Fruit fly (Drosophila melanogaster) whole organism, prepupa: ENCODE measurements around the gene abd-A.

ENCODE experiments used
- Blimp-1 ChIP-seq: fragments of 200-800 bp; sonication (Bioruptor generic); optimal IDR thresholded peaks from 3 replicates; lab custom pipeline; 2017; ENCODE audit warnings: missing biosample characterization, missing genetic modification characterization, mild to moderate bottlenecking, moderate library complexity, missing genetic modification reagents
- CG10631 ChIP-seq: fragments of 200-800 bp; sonication (Bioruptor generic); optimal IDR thresholded peaks from 2 replicates; lab custom pipeline; 2016; ENCODE audit warnings: missing biosample characterization, missing genetic modification characterization
- CG10669 ChIP-seq: fragments of 200-800 bp; sonication (Bioruptor generic); optimal IDR thresholded peaks from 3 replicates; lab custom pipeline; 2018; ENCODE audit warnings: missing biosample characterization, mild to moderate bottlenecking, missing genetic modification characterization, moderate library complexity
- CG11294 ChIP-seq: fragments of 200-800 bp; sonication (Bioruptor generic); IDR thresholded peaks from 2 replicates; pipeline ENCODE4 v1.3.6; 2022; ENCODE audit warnings: missing biosample characterization, missing genetic modification characterization
- CG11762 ChIP-seq: fragments of 200-800 bp; sonication (Bioruptor generic); optimal IDR thresholded peaks from 3 replicates; lab custom pipeline; 2016; ENCODE audit warnings: missing biosample characterization, missing genetic modification characterization; ENCODE audit not compliant: insufficient read depth
- CG11902 ChIP-seq: fragments of 200-800 bp; sonication (Bioruptor generic); optimal IDR thresholded peaks from 3 replicates; lab custom pipeline; 2016; ENCODE audit warnings: missing biosample characterization, missing genetic modification characterization
- CG1621 ChIP-seq: fragments of 200-800 bp; sonication (Bioruptor generic); optimal IDR thresholded peaks from 3 replicates; lab custom pipeline; 2018; ENCODE audit warnings: missing biosample characterization, mild to moderate bottlenecking, missing genetic modification characterization
- CG3032 ChIP-seq: fragments of 200-800 bp; optimal IDR thresholded peaks from 2 replicates; lab custom pipeline; 2019; ENCODE audit warnings: missing biosample characterization, mild to moderate bottlenecking, missing genetic modification characterization, moderate library complexity
- CG31627 ChIP-seq: fragments of 200-800 bp; sonication (Bioruptor generic); optimal IDR thresholded peaks from 3 replicates; lab custom pipeline; 2016; ENCODE audit warnings: missing biosample characterization, missing genetic modification characterization
- CG32006 ChIP-seq: fragments of 200-800 bp; sonication (Bioruptor generic); optimal IDR thresholded peaks from 3 replicates; lab custom pipeline; 2017; ENCODE audit warnings: missing biosample characterization, mild to moderate bottlenecking, missing genetic modification characterization
- CG34406 ChIP-seq: fragments of 200-800 bp; sonication (Bioruptor generic); optimal IDR thresholded peaks from 3 replicates; lab custom pipeline; 2016; ENCODE audit warnings: missing biosample characterization, missing genetic modification characterization
- CG3919 ChIP-seq: fragments of 200-800 bp; sonication (Bioruptor generic); optimal IDR thresholded peaks from 3 replicates; lab custom pipeline; 2016; ENCODE audit warnings: missing biosample characterization, missing genetic modification characterization
- CG4318 ChIP-seq: fragments of 200-800 bp; sonication (Bioruptor generic); optimal IDR thresholded peaks from 3 replicates; lab custom pipeline; 2017; ENCODE audit warnings: missing biosample characterization, mild to moderate bottlenecking, missing genetic modification characterization
- CG6163 ChIP-seq: fragments of 200-800 bp; sonication (Bioruptor generic); IDR thresholded peaks from 3 replicates; pipeline ENCODE4 v1.3.6; 2022; ENCODE audit warnings: missing biosample characterization, missing genetic modification characterization
- CG6276 ChIP-seq: fragments of 200-800 bp; sonication (Bioruptor generic); optimal IDR thresholded peaks from 2 replicates; lab custom pipeline; 2017; ENCODE audit warnings: missing biosample characterization, mild to moderate bottlenecking, missing genetic modification characterization
- CG6792 ChIP-seq: fragments of 200-800 bp; sonication (Bioruptor generic); optimal IDR thresholded peaks from 3 replicates; lab custom pipeline; 2016; ENCODE audit warnings: missing biosample characterization, missing genetic modification characterization
- CG6808 ChIP-seq: fragments of 200-800 bp; sonication (Bioruptor generic); optimal IDR thresholded peaks from 3 replicates; lab custom pipeline; 2017; ENCODE audit warnings: missing biosample characterization, missing genetic modification characterization, mild to moderate bottlenecking, moderate library complexity, missing genetic modification reagents
- CG6854 ChIP-seq: fragments of 200-800 bp; sonication (Bioruptor generic); optimal IDR thresholded peaks from 2 replicates; lab custom pipeline; 2017; ENCODE audit warnings: missing biosample characterization, mild to moderate bottlenecking, missing genetic modification characterization
- CG7368 ChIP-seq: fragments of 200-800 bp; sonication (Bioruptor generic); optimal IDR thresholded peaks from 3 replicates; lab custom pipeline; 2016; ENCODE audit warnings: missing biosample characterization, missing genetic modification characterization
- CG8119 ChIP-seq: fragments of 200-800 bp; sonication (Bioruptor generic); IDR thresholded peaks from 3 replicates; pipeline ENCODE4 v1.3.6; 2022; ENCODE audit warnings: missing biosample characterization, missing genetic modification characterization
- CG8632 ChIP-seq: fragments of 200-800 bp; sonication (Bioruptor generic); optimal IDR thresholded peaks from 3 replicates; lab custom pipeline; 2016; ENCODE audit warnings: missing biosample characterization, missing genetic modification characterization
- Eip75B ChIP-seq: fragments of 200-800 bp; sonication (Bioruptor generic); optimal IDR thresholded peaks from 3 replicates; lab custom pipeline; 2016; ENCODE audit warnings: missing biosample characterization, missing genetic modification characterization
- Eip78C ChIP-seq: fragments of 200-800 bp; sonication (Bioruptor generic); peaks from one replicate; lab custom pipeline; 2016; ENCODE audit warnings: missing biosample characterization, missing genetic modification characterization
- Eip93F ChIP-seq: fragments of 200-800 bp; sonication (Bioruptor generic); optimal IDR thresholded peaks from 2 replicates; lab custom pipeline; 2016; ENCODE audit warnings: missing biosample characterization, mild to moderate bottlenecking, missing genetic modification characterization
- Ets21C ChIP-seq: fragments of 200-800 bp; sonication (Bioruptor generic); optimal IDR thresholded peaks from 3 replicates; lab custom pipeline; 2016; ENCODE audit warnings: missing biosample characterization, missing genetic modification characterization
- Ets96B ChIP-seq: fragments of 200-800 bp; optimal IDR thresholded peaks from 2 replicates; lab custom pipeline; 2019; ENCODE audit warnings: missing biosample characterization, mild to moderate bottlenecking, missing genetic modification characterization, moderate library complexity
- Gug ChIP-seq: fragments of 200-800 bp; sonication (Bioruptor generic); IDR thresholded peaks from 2 replicates; pipeline ENCODE4 v1.3.6; 2022; ENCODE audit warnings: missing biosample characterization, missing genetic modification characterization
- Hr38 ChIP-seq: sonication (Bioruptor generic); optimal IDR thresholded peaks from 2 replicates; lab custom pipeline; 2016; ENCODE audit warnings: missing biosample characterization, missing genetic modification characterization
- Hr39 ChIP-seq: fragments of 200-800 bp; sonication (Bioruptor generic); optimal IDR thresholded peaks from 2 replicates; lab custom pipeline; 2016; ENCODE audit warnings: missing biosample characterization, missing genetic modification characterization
- Hr4 ChIP-seq: fragments of 200-800 bp; sonication (Bioruptor generic); optimal IDR thresholded peaks from 3 replicates; lab custom pipeline; 2016; ENCODE audit warnings: missing biosample characterization, missing genetic modification characterization
- Lpt ChIP-seq: fragments of 200-800 bp; sonication (Bioruptor generic); optimal IDR thresholded peaks from 3 replicates; lab custom pipeline; 2016; ENCODE audit warnings: missing biosample characterization, missing genetic modification characterization
- Met ChIP-seq: fragments of 200-800 bp; sonication (Bioruptor generic); optimal IDR thresholded peaks from 3 replicates; lab custom pipeline; 2016; ENCODE audit warnings: missing biosample characterization, missing genetic modification characterization
- OdsH ChIP-seq: fragments of 200-800 bp; sonication (Bioruptor generic); optimal IDR thresholded peaks from 3 replicates; lab custom pipeline; 2016; ENCODE audit warnings: missing biosample characterization, missing genetic modification characterization
- Smox ChIP-seq: fragments of 200-800 bp; sonication (Bioruptor generic); optimal IDR thresholded peaks from 3 replicates; lab custom pipeline; 2016; ENCODE audit warnings: missing biosample characterization, missing genetic modification characterization
- Sox102F ChIP-seq: fragments of 200-800 bp; sonication (Bioruptor generic); optimal IDR thresholded peaks from 2 replicates; lab custom pipeline; 2016; ENCODE audit warnings: missing biosample characterization, mild to moderate bottlenecking, missing genetic modification characterization
- Sox14 ChIP-seq: fragments of 200-800 bp; sonication (Bioruptor generic); optimal IDR thresholded peaks from 3 replicates; lab custom pipeline; 2016; ENCODE audit warnings: missing biosample characterization, missing genetic modification characterization
- Sox15 ChIP-seq: fragments of 200-800 bp; sonication (Bioruptor generic); optimal IDR thresholded peaks from 3 replicates; lab custom pipeline; 2016; ENCODE audit warnings: missing biosample characterization, missing genetic modification characterization
- achi ChIP-seq: fragments of 200-800 bp; sonication (Bioruptor generic); optimal IDR thresholded peaks from 3 replicates; lab custom pipeline; 2016; ENCODE audit warnings: missing biosample characterization, missing genetic modification characterization
- acj6 ChIP-seq: fragments of 200-800 bp; sonication (Bioruptor generic); optimal IDR thresholded peaks from 3 replicates; lab custom pipeline; 2016; ENCODE audit warnings: missing biosample characterization, missing genetic modification characterization
- cyc ChIP-seq: fragments of 200-800 bp; sonication (Bioruptor generic); optimal IDR thresholded peaks from 3 replicates; lab custom pipeline; 2016; ENCODE audit warnings: missing biosample characterization, missing genetic modification characterization
- dsx ChIP-seq: fragments of 200-800 bp; optimal IDR thresholded peaks from 3 replicates; lab custom pipeline; 2019; ENCODE audit warnings: missing biosample characterization, mild to moderate bottlenecking, missing genetic modification characterization, moderate library complexity; ENCODE audit not compliant: poor library complexity, severe bottlenecking
- eg ChIP-seq: fragments of 200-800 bp; sonication (Bioruptor generic); IDR thresholded peaks from 3 replicates; pipeline ENCODE4 v1.3.6; 2022; ENCODE audit warnings: missing biosample characterization, missing genetic modification characterization
- esn ChIP-seq: fragments of 200-800 bp; sonication (Bioruptor generic); optimal IDR thresholded peaks from 2 replicates; lab custom pipeline; 2016; ENCODE audit warnings: missing biosample characterization, mild to moderate bottlenecking, missing genetic modification characterization, moderate library complexity
- fd59A ChIP-seq: fragments of 200-800 bp; sonication (Bioruptor generic); optimal IDR thresholded peaks from 2 replicates; lab custom pipeline; 2017; ENCODE audit warnings: missing biosample characterization, mild to moderate bottlenecking, missing genetic modification characterization, missing genetic modification reagents
- fd85E ChIP-seq: fragments of 200-800 bp; sonication (Bioruptor generic); optimal IDR thresholded peaks from 3 replicates; lab custom pipeline; 2016; ENCODE audit warnings: missing biosample characterization, missing genetic modification characterization
- lz ChIP-seq: fragments of 200-800 bp; sonication (Bioruptor generic); optimal IDR thresholded peaks from 3 replicates; lab custom pipeline; 2016; ENCODE audit warnings: missing biosample characterization, missing genetic modification characterization
- pdm3 ChIP-seq: fragments of 200-800 bp; sonication (Bioruptor generic); optimal IDR thresholded peaks from 3 replicates; lab custom pipeline; 2016; ENCODE audit warnings: missing biosample characterization, missing genetic modification characterization
- salr ChIP-seq, 2 experiments: fragments of 200-800 bp; sonication (Bioruptor generic); optimal IDR thresholded peaks; 3 replicates each; lab custom pipeline; 2016 to 2018; ENCODE audit warnings: missing biosample characterization in 2 of 2, missing genetic modification characterization in 2 of 2, mild to moderate bottlenecking in 1 of 2
- spab ChIP-seq: fragments of 200-800 bp; sonication (Bioruptor generic); optimal IDR thresholded peaks from 2 replicates; lab custom pipeline; 2017; ENCODE audit warnings: missing biosample characterization, mild to moderate bottlenecking, missing genetic modification characterization, missing genetic modification reagents
- ss ChIP-seq, 2 experiments: fragments of 200-800 bp; sonication (Bioruptor generic); optimal IDR thresholded peaks; 2 replicates in 1 of 2; 3 replicates in 1 of 2; lab custom pipeline; 2017 to 2018; ENCODE audit warnings: mild to moderate bottlenecking in 2 of 2, missing biosample characterization in 2 of 2, missing genetic modification characterization in 2 of 2, moderate library complexity in 1 of 2
- svp ChIP-seq: fragments of 200-800 bp; sonication (Bioruptor generic); peaks from one replicate; lab custom pipeline; 2016; ENCODE audit warnings: missing biosample characterization, missing genetic modification characterization
- topi ChIP-seq: fragments of 200-800 bp; sonication (Bioruptor generic); optimal IDR thresholded peaks from 3 replicates; lab custom pipeline; 2016; ENCODE audit warnings: missing biosample characterization, missing genetic modification characterization
- vri ChIP-seq: fragments of 200-800 bp; sonication (Bioruptor generic); optimal IDR thresholded peaks from 3 replicates; lab custom pipeline; 2016; ENCODE audit warnings: missing biosample characterization, mild to moderate bottlenecking, missing genetic modification characterization

Gene abd-A

dm6 chr3R:16861217-16861616 lies 31.4 kb upstream of the abd-A start:
- TF ChIP-seq dsx (GFP tag; lab: Kevin White, UChicago) = peak; percentile 3
- TF ChIP-seq pdm3 (GFP tag; lab: Kevin White, UChicago) = peak; percentile 27
- TF ChIP-seq CG8119 = no peak
- TF ChIP-seq topi (GFP tag; lab: Kevin White, UChicago) = peak; percentile 55
- TF ChIP-seq Eip78C (GFP tag; lab: Kevin White, UChicago) = peak; percentile 86
- peak; percentile 45 for TF ChIP-seq Hr39 (GFP tag; lab: Kevin White, UChicago)
- peak; percentile 15 for TF ChIP-seq CG8632 (GFP tag; lab: Kevin White, UChicago)
- no peak for TF ChIP-seq CG11762 (GFP tag; lab: Kevin White, UChicago)
- no peak for TF ChIP-seq Eip93F (GFP tag; lab: Kevin White, UChicago)
- no peak for TF ChIP-seq Lpt (GFP tag; lab: Kevin White, UChicago)
- TF ChIP-seq CG6854 (GFP tag; lab: Kevin White, UChicago) = no peak
- TF ChIP-seq svp (GFP tag; lab: Kevin White, UChicago) = peak; percentile 82
- TF ChIP-seq fd85E (GFP tag; lab: Kevin White, UChicago) = no peak
- peak; percentile 34 for TF ChIP-seq CG3032
- peak; percentile 22 for TF ChIP-seq Smox
- peak; percentile 26 for TF ChIP-seq CG34406 (GFP tag; lab: Kevin White, UChicago)
- no peak for TF ChIP-seq CG6163
- TF ChIP-seq CG11294 (GFP tag; lab: Robert Waterston, UW) = no peak
- peak; percentile 28 for TF ChIP-seq Met (GFP tag; lab: Kevin White, UChicago)
- peak; percentile 12 for TF ChIP-seq CG4318 (GFP tag; lab: Kevin White, UChicago)
- TF ChIP-seq Gug (GFP tag; lab: Robert Waterston, UW) = no peak
- peak; percentile 21 for TF ChIP-seq achi (GFP tag; lab: Kevin White, UChicago)
- peak; percentile 31 for TF ChIP-seq lz (GFP tag; lab: Kevin White, UChicago)
- TF ChIP-seq spab = peak; percentile 20
- TF ChIP-seq salr (GFP tag; optimal IDR thresholded peaks at IDR 0.05; lab: Kevin White, UChicago) = no peak
- peak; percentile 25 for TF ChIP-seq fd59A (GFP tag; lab: Kevin White, UChicago)
- TF ChIP-seq CG6808 = peak; percentile 30
- no peak for TF ChIP-seq esn (GFP tag; lab: Kevin White, UChicago)
- peak; percentile 11 for TF ChIP-seq CG10631 (GFP tag; lab: Kevin White, UChicago)
- TF ChIP-seq CG7368 (GFP tag; lab: Kevin White, UChicago) = no peak
- TF ChIP-seq Hr38 (GFP tag; lab: Kevin White, UChicago) = no peak
- TF ChIP-seq CG1621 (tag; lab: Kevin White, UChicago) = peak; percentile 18
- no peak for TF ChIP-seq Hr4 (GFP tag; lab: Kevin White, UChicago)
- peak; percentile 36 for TF ChIP-seq CG10669 (GFP tag; lab: Kevin White, UChicago)
- TF ChIP-seq acj6 (GFP tag; lab: Kevin White, UChicago) = peak; percentile 21
- peak; percentile 21 for TF ChIP-seq Ets21C (GFP tag; lab: Kevin White, UChicago)
- TF ChIP-seq Sox14 (GFP tag; lab: Kevin White, UChicago) = peak; percentile 37
- TF ChIP-seq OdsH (GFP tag; lab: Kevin White, UChicago) = peak; percentile 21
- no peak for TF ChIP-seq CG6276 (GFP tag; lab: Kevin White, UChicago)
- no peak for TF ChIP-seq ss (GFP tag; optimal IDR thresholded peaks at IDR 0.05; lab: Kevin White, UChicago)
- TF ChIP-seq Sox102F (GFP tag; lab: Kevin White, UChicago) = peak; percentile 24
- no peak for TF ChIP-seq eg (GFP tag; lab: Robert Waterston, UW)
- peak; percentile 43 for TF ChIP-seq CG3919 (GFP tag; lab: Kevin White, UChicago)
- no peak for TF ChIP-seq Blimp-1 (GFP tag; lab: Kevin White, UChicago)
- peak; percentile 26 for TF ChIP-seq CG11902 (GFP tag; lab: Kevin White, UChicago)
- TF ChIP-seq Sox15 (GFP tag; lab: Kevin White, UChicago) = peak; percentile 18
- TF ChIP-seq CG6792 = peak; percentile 32
- TF ChIP-seq Ets96B (tag; lab: Kevin White, UChicago) = peak; percentile 21
- TF ChIP-seq vri (GFP tag; lab: Kevin White, UChicago) = no peak
- peak; percentile 45 for TF ChIP-seq CG31627 (GFP tag; lab: Kevin White, UChicago)
- TF ChIP-seq cyc = peak; percentile 42
- TF ChIP-seq CG32006 (GFP tag; lab: Kevin White, UChicago) = peak; percentile 33
- TF ChIP-seq Eip75B = peak; percentile 24
